Worm (Caenorhabditis elegans) whole organism, L1 larva: ENCODE data around the gene C36B7.4.

Experiments used
- C34B4.2 ChIP-seq: sonication (generic microtip); optimal IDR thresholded peaks from 2 replicates; lab custom pipeline; 2017; ENCODE audit warnings: mild to moderate bottlenecking, missing genetic modification characterization, missing compliant biosample characterization
- F16B12.6 ChIP-seq: fragments of 150-350 bp; optimal IDR thresholded peaks from 2 replicates; lab custom pipeline; 2014; ENCODE audit warnings: missing biosample characterization, missing genetic modification characterization
- Y116A8C.19 ChIP-seq: sonication (generic microtip); optimal IDR thresholded peaks from 2 replicates; lab custom pipeline; 2016; ENCODE audit warnings: missing compliant biosample characterization, missing genetic modification characterization, borderline replicate concordance
- alr-1 ChIP-seq: fragments of 200-800 bp; sonication (Bioruptor generic); optimal IDR thresholded peaks from 2 replicates; lab custom pipeline; 2018; ENCODE audit warnings: borderline replicate concordance, mild to moderate bottlenecking, missing genetic modification characterization, missing compliant biosample characterization
- blmp-1 ChIP-seq: fragments of 150-350 bp; optimal IDR thresholded peaks from 2 replicates; lab custom pipeline; 2014; ENCODE audit warnings: missing biosample characterization, missing genetic modification characterization
- ceh-63 ChIP-seq: fragments of 200-800 bp; sonication (Bioruptor generic); optimal IDR thresholded peaks from 2 replicates; lab custom pipeline; 2018; ENCODE audit warnings: mild to moderate bottlenecking, missing genetic modification characterization, missing compliant biosample characterization
- ceh-8 ChIP-seq: fragments of 200-800 bp; sonication (Bioruptor generic); optimal IDR thresholded peaks from 2 replicates; lab custom pipeline; 2018; ENCODE audit warnings: mild to moderate bottlenecking, missing genetic modification characterization, moderate library complexity, missing compliant biosample characterization
- ceh-82 ChIP-seq, 3 experiments: fragments of 150-350 bp in 1 of 3; sonication (generic microtip) in 2 of 3; optimal IDR thresholded peaks; 2 replicates each; lab custom pipeline; 2014 to 2017; ENCODE audit warnings: missing biosample characterization in 3 of 3, missing genetic modification characterization in 3 of 3
- ceh-88 ChIP-seq: fragments of 200-800 bp; sonication (Bioruptor generic); IDR thresholded peaks from 2 replicates; pipeline ENCODE4 v1.3.6; 2022; ENCODE audit warnings: missing genetic modification characterization, missing compliant biosample characterization
- ces-1 ChIP-seq: fragments of 150-350 bp; optimal IDR thresholded peaks from 2 replicates; lab custom pipeline; 2014; ENCODE audit warnings: missing biosample characterization, missing genetic modification reagents, missing genetic modification characterization
- dpl-1 ChIP-seq, 3 experiments: fragments of 150-350 bp in 2 of 3; sonication (generic microtip) in 1 of 3; optimal IDR thresholded peaks; 2 replicates each; lab custom pipeline; 2014 to 2017; ENCODE audit warnings: missing biosample characterization in 3 of 3, missing genetic modification characterization in 3 of 3, missing genetic modification reagents in 3 of 3
- dsc-1 ChIP-seq: sonication (generic microtip); optimal IDR thresholded peaks from 2 replicates; lab custom pipeline; 2016; ENCODE audit warnings: mild to moderate bottlenecking, missing genetic modification characterization, missing compliant biosample characterization
- egl-13 ChIP-seq: sonication (generic microtip); optimal IDR thresholded peaks from 2 replicates; lab custom pipeline; 2016; ENCODE audit warnings: missing genotype, missing genetic modification reagents, missing genetic modification characterization, missing compliant biosample characterization
- elt-2 ChIP-seq: sonication (generic microtip); optimal IDR thresholded peaks from 2 replicates; lab custom pipeline; 2016; ENCODE audit warnings: missing genetic modification characterization, mild to moderate bottlenecking, inconsistent platforms, missing compliant biosample characterization, missing genetic modification reagents
- elt-3 ChIP-seq, 6 experiments: fragments of 150-350 bp in 1 of 6; sonication (generic microtip); optimal IDR thresholded peaks; 2 replicates each; lab custom pipeline; 2017 to 2018; ENCODE audit warnings: missing biosample characterization in 6 of 6, missing genetic modification characterization in 6 of 6, inconsistent platforms in 1 of 6
- fkh-10 ChIP-seq: sonication (generic microtip); optimal IDR thresholded peaks from 2 replicates; lab custom pipeline; 2017; ENCODE audit warnings: missing biosample characterization, missing genetic modification reagents, missing genetic modification characterization
- fkh-4 ChIP-seq: sonication (generic microtip); optimal IDR thresholded peaks from 2 replicates; lab custom pipeline; 2016; ENCODE audit warnings: missing compliant biosample characterization, missing genetic modification characterization, borderline replicate concordance
- grh-1 ChIP-seq: fragments of 200-800 bp; sonication (Bioruptor generic); IDR thresholded peaks from 2 replicates; pipeline ENCODE4 v1.3.6; 2022; ENCODE audit warnings: missing genetic modification reagents, missing genetic modification characterization, missing compliant biosample characterization
- hlh-17 ChIP-seq: fragments of 200-800 bp; sonication (Bioruptor generic); optimal IDR thresholded peaks from 2 replicates; lab custom pipeline; 2018; ENCODE audit warnings: missing genetic modification characterization, mild to moderate bottlenecking, missing compliant biosample characterization, moderate library complexity, borderline replicate concordance
- lin-14 ChIP-seq: fragments of 200-800 bp; sonication (Bioruptor generic); optimal IDR thresholded peaks from 2 replicates; lab custom pipeline; 2018; ENCODE audit warnings: mild to moderate bottlenecking, missing genetic modification characterization, moderate library complexity, missing compliant biosample characterization
- nhr-12 ChIP-seq: sonication (generic microtip); optimal IDR thresholded peaks from 2 replicates; lab custom pipeline; 2017; ENCODE audit warnings: missing biosample characterization, missing genetic modification characterization
- nhr-19 ChIP-seq: fragments of 200-800 bp; sonication (Bioruptor generic); conservative IDR thresholded peaks from 2 replicates; pipeline ENCODE4 v1.3.6; 2022; ENCODE audit warnings: missing genetic modification characterization, missing compliant biosample characterization
- nhr-47 ChIP-seq: sonication (generic microtip); optimal IDR thresholded peaks from 2 replicates; lab custom pipeline; 2016; ENCODE audit warnings: mild to moderate bottlenecking, missing genetic modification characterization, moderate library complexity, missing compliant biosample characterization
- nhr-71 ChIP-seq: sonication (generic microtip); optimal IDR thresholded peaks from 2 replicates; lab custom pipeline; 2016; ENCODE audit warnings: mild to moderate bottlenecking, missing genetic modification characterization, moderate library complexity, missing compliant biosample characterization
- nhr-84 ChIP-seq: sonication (generic microtip); optimal IDR thresholded peaks from 2 replicates; lab custom pipeline; 2017; ENCODE audit warnings: missing biosample characterization, missing genetic modification characterization
- pag-3 ChIP-seq: sonication (generic microtip); optimal IDR thresholded peaks from 2 replicates; lab custom pipeline; 2017; ENCODE audit warnings: missing genetic modification characterization, mild to moderate bottlenecking, missing compliant biosample characterization, antibody characterized with exemption, borderline replicate concordance; ENCODE audit not compliant: insufficient read depth
- snu-23 ChIP-seq: sonication (generic microtip); optimal IDR thresholded peaks from 2 replicates; lab custom pipeline; 2016; ENCODE audit warnings: missing genetic modification characterization, missing compliant biosample characterization
- sox-4 ChIP-seq: sonication (generic microtip); optimal IDR thresholded peaks from 2 replicates; lab custom pipeline; 2016; ENCODE audit warnings: missing genetic modification characterization, missing compliant biosample characterization
- sup-37 ChIP-seq: fragments of 200-800 bp; sonication (Bioruptor generic); optimal IDR thresholded peaks from 2 replicates; lab custom pipeline; 2018; ENCODE audit warnings: mild to moderate bottlenecking, missing genetic modification characterization, missing compliant biosample characterization
- swsn-7 ChIP-seq: sonication (generic microtip); optimal IDR thresholded peaks from 2 replicates; lab custom pipeline; 2016; ENCODE audit warnings: missing genetic modification characterization, missing compliant biosample characterization
- tbx-2 ChIP-seq: sonication (generic microtip); optimal IDR thresholded peaks from 2 replicates; lab custom pipeline; 2016; ENCODE audit warnings: missing genetic modification characterization, missing compliant biosample characterization
- unc-130 ChIP-seq: fragments of 150-350 bp; optimal IDR thresholded peaks from 2 replicates; lab custom pipeline; 2017; ENCODE audit warnings: missing biosample characterization, missing genetic modification characterization, inconsistent platforms
- unc-62 ChIP-seq: fragments of 150-350 bp; optimal IDR thresholded peaks from 2 replicates; lab custom pipeline; 2014; ENCODE audit warnings: missing biosample characterization, missing genetic modification reagents, missing genetic modification characterization
- unc-98 ChIP-seq: fragments of 200-800 bp; sonication (Bioruptor generic); IDR thresholded peaks from 2 replicates; pipeline ENCODE4 v1.3.6; 2022; ENCODE audit warnings: missing genetic modification characterization, missing compliant biosample characterization
- vab-15 ChIP-seq: sonication (generic microtip); optimal IDR thresholded peaks from 2 replicates; lab custom pipeline; 2017; ENCODE audit warnings: missing genotype, mild to moderate bottlenecking, missing genetic modification characterization, missing compliant biosample characterization
- xbp-1 ChIP-seq: sonication (generic microtip); optimal IDR thresholded peaks from 2 replicates; lab custom pipeline; 2016; ENCODE audit warnings: missing genetic modification characterization, missing compliant biosample characterization
- zag-1 ChIP-seq: fragments of 150-350 bp; optimal IDR thresholded peaks from 2 replicates; lab custom pipeline; 2014; ENCODE audit warnings: missing biosample characterization, missing genetic modification characterization
- zip-4 ChIP-seq: fragments of 200-800 bp; sonication (Bioruptor generic); optimal IDR thresholded peaks from 2 replicates; lab custom pipeline; 2018; ENCODE audit warnings: mild to moderate bottlenecking, missing genetic modification characterization, moderate library complexity, missing compliant biosample characterization

C36B7.4 gene

ce11 chrX:7066003-7066402 lies 19.8 kb downstream of the C36B7.4 start (continued):
- no peak for TF ChIP-seq fkh-10
- TF ChIP-seq Y116A8C.19 (tag; lab: Kevin White, UChicago) = no peak
- TF ChIP-seq ceh-88 (GFP tag; lab: Robert Waterston, UW) = no peak
- no peak for TF ChIP-seq sup-37 (GFP tag; lab: Kevin White, UChicago)

DNA sequence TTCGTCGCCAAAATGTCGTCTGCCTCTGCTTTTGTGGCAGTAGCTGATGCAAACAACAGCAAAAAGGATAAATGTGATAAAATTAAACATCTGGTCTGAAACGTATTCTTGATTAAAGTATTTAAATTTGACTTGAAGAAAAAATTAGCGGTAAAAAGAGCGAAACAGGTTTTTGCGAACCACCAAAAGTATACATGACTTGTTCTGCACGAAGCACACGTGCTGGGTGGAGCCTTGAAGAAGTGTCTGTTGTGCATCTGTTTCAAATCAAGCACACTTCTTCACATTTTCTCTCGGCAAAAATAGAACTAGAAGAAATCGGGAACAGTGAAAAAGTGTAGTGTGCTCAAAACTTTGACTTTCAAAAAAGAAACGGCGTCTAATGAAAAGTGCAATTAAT lies 22.6 kb downstream of the C36B7.4 start, which contains the start of gene B0403.3:
B0403.3 (minus strand) TSS at position 101 of the 400 bp plus-strand sequence.
- TF ChIP-seq pag-3 = no peak
- TF ChIP-seq egl-13 (tag; lab: Kevin White, UChicago) = no peak
- no peak for TF ChIP-seq hlh-17 (GFP tag; lab: Kevin White, UChicago)
- peak; percentile 81 for TF ChIP-seq dsc-1 (tag; lab: Kevin White, UChicago)
- peak; percentile 29 for TF ChIP-seq fkh-4 (tag; lab: Kevin White, UChicago)
- no peak for TF ChIP-seq zip-4 (GFP tag; lab: Kevin White, UChicago)
- TF ChIP-seq unc-98 (GFP tag; lab: Robert Waterston, UW) = no peak
- TF ChIP-seq elt-2 (tag; lab: Kevin White, UChicago) = no peak
- no peak for TF ChIP-seq ces-1 (GFP tag; lab: Kevin White, UChicago)

ce11 chrX:7061265-7061664 lies 24.5 kb downstream of the C36B7.4 start:
- TF ChIP-seq dpl-1 (GFP tag; optimal IDR thresholded peaks at IDR 0.05; lab: Kevin White, UChicago) (no peak), elt-2 (tag; lab: Kevin White, UChicago) (peak; percentile 40), ceh-8 (no peak)

ce11 chrX:7057357-7057756 lies 28.5 kb downstream of the C36B7.4 start, which contains the start of gene B0403.5:
Gene B0403.5, plus strand, starts transcription at chrX:7057724.
- TF ChIP-seq blmp-1 = peak; percentile 55
- TF ChIP-seq vab-15 (tag; lab: Kevin White, UChicago) = no peak

DNA sequence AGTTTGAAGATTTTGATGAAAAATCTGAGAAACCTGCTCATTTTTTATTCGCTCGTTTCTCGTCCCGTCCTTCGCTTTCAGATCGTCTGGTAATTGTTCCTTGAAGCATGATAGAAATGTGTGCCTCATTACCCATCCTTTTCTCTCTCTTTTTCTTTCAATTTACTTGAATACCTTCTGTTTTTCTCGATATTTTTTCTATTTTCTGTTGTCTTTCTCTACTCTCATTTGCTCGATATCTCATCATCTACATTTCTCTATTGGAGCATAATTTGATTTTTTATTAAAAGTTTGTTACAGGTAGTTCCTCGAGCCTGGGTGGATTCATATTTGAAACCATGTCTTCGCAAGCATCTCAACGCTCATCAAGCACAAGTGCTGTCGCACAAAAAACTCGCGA lies 35.5 kb downstream of the C36B7.4 start, which contains the start of gene ubc-17:
ubc-17 (plus strand) TSS at position 301 of the 400 bp plus-strand sequence.
- TF ChIP-seq C34B4.2 (tag; lab: Kevin White, UChicago) = no peak
- TF ChIP-seq lin-14 (GFP tag; lab: Kevin White, UChicago) = peak; percentile 9

ce11 chrX:7040760-7041159 lies 45.1 kb downstream of the C36B7.4 start:
- TF ChIP-seq F16B12.6 (no peak), pag-3 (no peak), nhr-47 (tag; lab: Kevin White, UChicago) (peak; percentile 27), snu-23 (GFP tag; lab: Kevin White, UChicago) (no peak), ces-1 (GFP tag; lab: Kevin White, UChicago) (peak; percentile 94), nhr-19 (GFP tag; lab: Robert Waterston, UW) (no peak), swsn-7 (tag; lab: Kevin White, UChicago) (peak; percentile 0), nhr-84 (tag; lab: Kevin White, UChicago) (no peak), grh-1 (GFP tag; lab: Robert Waterston, UW) (no peak), tbx-2 (peak; percentile 63), nhr-12 (tag; lab: Kevin White, UChicago) (no peak), elt-3 (tag; optimal IDR thresholded peaks at IDR 0.05; lab: Kevin White, UChicago) (no peak), zag-1 (tag; lab: Kevin White, UChicago) (no peak), ceh-82 (tag; optimal IDR thresholded peaks at IDR 0.05; lab: Kevin White, UChicago) (no peak), unc-62 (no peak), xbp-1 (peak; percentile 13), nhr-71 (peak; percentile 21), unc-130 (tag; lab: Kevin White, UChicago) (no peak), C34B4.2 (tag; lab: Kevin White, UChicago) (no peak), ceh-8 (no peak), ceh-63 (GFP tag; lab: Kevin White, UChicago) (no peak), lin-14 (GFP tag; lab: Kevin White, UChicago) (peak; percentile 80), alr-1 (tag; lab: Kevin White, UChicago) (no peak), sox-4 (tag; lab: Kevin White, UChicago) (no peak)
- TF ChIP-seq, all 84 proteins: peak for 7
